Worm (Caenorhabditis elegans) whole organism, mixed stage, embryonic: ENCODE data around the gene crn-5.

Experiments
- M03D4.4 ChIP-seq: sonication (generic microtip); optimal IDR thresholded peaks from 2 replicates; lab custom pipeline; 2017; ENCODE audit warnings: mild to moderate bottlenecking, missing genetic modification characterization, missing compliant biosample characterization
- bed-3 ChIP-seq: fragments of 200-800 bp; sonication (Bioruptor generic); optimal IDR thresholded peaks from 3 replicates; lab custom pipeline; 2018; ENCODE audit warnings: mild to moderate bottlenecking, missing genetic modification characterization, moderate library complexity, missing compliant biosample characterization
- blmp-1 ChIP-seq: fragments of 150-350 bp; optimal IDR thresholded peaks from 2 replicates; lab custom pipeline; 2014; ENCODE audit warnings: missing biosample characterization, missing genetic modification characterization
- ceh-39 ChIP-seq: fragments of 150-350 bp; optimal IDR thresholded peaks from 2 replicates; lab custom pipeline; 2014; ENCODE audit warnings: missing biosample characterization, missing genetic modification characterization
- ceh-43 ChIP-seq: fragments of 200-800 bp; sonication (Bioruptor generic); optimal IDR thresholded peaks from 2 replicates; lab custom pipeline; 2018; ENCODE audit warnings: mild to moderate bottlenecking, missing genetic modification characterization, moderate library complexity, missing compliant biosample characterization
- ceh-83 ChIP-seq: fragments of 200-800 bp; sonication (Bioruptor generic); optimal IDR thresholded peaks from 2 replicates; lab custom pipeline; 2018; ENCODE audit warnings: mild to moderate bottlenecking, missing genetic modification characterization, missing compliant biosample characterization
- ces-1 ChIP-seq: fragments of 150-350 bp; optimal IDR thresholded peaks from 2 replicates; lab custom pipeline; 2014; ENCODE audit warnings: missing biosample characterization, missing genetic modification reagents, missing genetic modification characterization
- cnd-1 ChIP-seq: fragments of 200-800 bp; sonication (Bioruptor generic); optimal IDR thresholded peaks from 2 replicates; lab custom pipeline; 2018; ENCODE audit warnings: mild to moderate bottlenecking, missing genetic modification characterization, missing compliant biosample characterization
- drap-1 ChIP-seq: fragments of 200-800 bp; sonication (Bioruptor generic); optimal IDR thresholded peaks from 3 replicates; lab custom pipeline; 2018; ENCODE audit warnings: mild to moderate bottlenecking, missing genetic modification characterization, missing compliant biosample characterization
- elt-1 ChIP-seq: sonication (generic microtip); optimal IDR thresholded peaks from 2 replicates; lab custom pipeline; 2017; ENCODE audit warnings: missing genetic modification characterization, mild to moderate bottlenecking, missing compliant biosample characterization, antibody characterized with exemption, moderate library complexity, borderline replicate concordance; ENCODE audit not compliant: insufficient read depth
- elt-3 ChIP-seq: fragments of 150-350 bp; optimal IDR thresholded peaks from 2 replicates; lab custom pipeline; 2014; ENCODE audit warnings: missing biosample characterization, missing genetic modification characterization
- flh-1 ChIP-seq: fragments of 200-800 bp; sonication (Bioruptor generic); optimal IDR thresholded peaks from 2 replicates; lab custom pipeline; 2018; ENCODE audit warnings: mild to moderate bottlenecking, missing genetic modification characterization, moderate library complexity, missing compliant biosample characterization
- ham-2 ChIP-seq: fragments of 200-800 bp; sonication (Bioruptor generic); optimal IDR thresholded peaks from 2 replicates; lab custom pipeline; 2018; ENCODE audit warnings: mild to moderate bottlenecking, missing genetic modification characterization, missing compliant biosample characterization
- hlh-1 ChIP-seq: fragments of 150-350 bp; optimal IDR thresholded peaks from 2 replicates; lab custom pipeline; 2014; ENCODE audit warnings: missing biosample characterization, missing genetic modification reagents, missing genetic modification characterization
- lin-13 ChIP-seq: fragments of 150-350 bp; optimal IDR thresholded peaks from 2 replicates; lab custom pipeline; 2014; ENCODE audit warnings: missing biosample characterization, missing genetic modification characterization
- lin-32 ChIP-seq: fragments of 200-800 bp; sonication (Bioruptor generic); optimal IDR thresholded peaks from 2 replicates; lab custom pipeline; 2018; ENCODE audit warnings: mild to moderate bottlenecking, missing genetic modification characterization, missing compliant biosample characterization
- lsy-2 ChIP-seq: fragments of 150-350 bp; optimal IDR thresholded peaks from 2 replicates; lab custom pipeline; 2014; ENCODE audit warnings: missing biosample characterization, missing genetic modification characterization
- mab-5 ChIP-seq: fragments of 150-350 bp; optimal IDR thresholded peaks from 2 replicates; lab custom pipeline; 2014; ENCODE audit warnings: missing biosample characterization, missing genetic modification characterization
- mep-1 ChIP-seq: fragments of 150-350 bp; optimal IDR thresholded peaks from 2 replicates; lab custom pipeline; 2017; ENCODE audit warnings: missing biosample characterization, missing genetic modification reagents, missing genetic modification characterization, inconsistent platforms
- mls-2 ChIP-seq: sonication (generic microtip); optimal IDR thresholded peaks from 2 replicates; lab custom pipeline; 2016; ENCODE audit warnings: mild to moderate bottlenecking, missing genetic modification characterization, moderate library complexity, missing compliant biosample characterization
- nhr-12 ChIP-seq: fragments of 150-350 bp; optimal IDR thresholded peaks from 2 replicates; lab custom pipeline; 2014; ENCODE audit warnings: missing biosample characterization, missing genetic modification characterization
- nhr-2 ChIP-seq: fragments of 150-350 bp; optimal IDR thresholded peaks from 2 replicates; lab custom pipeline; 2014; ENCODE audit warnings: missing biosample characterization, missing genetic modification characterization
- nhr-237 ChIP-seq: fragments of 150-350 bp; optimal IDR thresholded peaks from 2 replicates; lab custom pipeline; 2014; ENCODE audit warnings: missing biosample characterization, missing genetic modification characterization
- nhr-28 ChIP-seq: fragments of 150-350 bp; optimal IDR thresholded peaks from 2 replicates; lab custom pipeline; 2014; ENCODE audit warnings: missing biosample characterization, missing genetic modification characterization
- nhr-76 ChIP-seq: sonication (generic microtip); optimal IDR thresholded peaks from 2 replicates; lab custom pipeline; 2017; ENCODE audit warnings: missing biosample characterization, missing genetic modification characterization
- pha-4 ChIP-seq: fragments of 150-350 bp; optimal IDR thresholded peaks from 2 replicates; lab custom pipeline; 2018; ENCODE audit warnings: missing biosample characterization, missing genetic modification reagents, missing genetic modification characterization
- sem-2 ChIP-seq: fragments of 200-800 bp; sonication (Bioruptor generic); optimal IDR thresholded peaks from 2 replicates; lab custom pipeline; 2018; ENCODE audit warnings: mild to moderate bottlenecking, missing genetic modification characterization, missing compliant biosample characterization
- snpc-4 ChIP-seq: fragments of 150-350 bp; optimal IDR thresholded peaks from 2 replicates; lab custom pipeline; 2014; ENCODE audit warnings: missing biosample characterization, missing genetic modification characterization
- sptf-1 ChIP-seq: sonication (generic microtip); optimal IDR thresholded peaks from 2 replicates; lab custom pipeline; 2017; ENCODE audit warnings: mild to moderate bottlenecking, missing genetic modification characterization, moderate library complexity, missing compliant biosample characterization
- tbx-8 ChIP-seq: fragments of 200-800 bp; sonication (Bioruptor generic); optimal IDR thresholded peaks from 2 replicates; lab custom pipeline; 2018; ENCODE audit warnings: mild to moderate bottlenecking, missing genetic modification characterization, moderate library complexity, missing compliant biosample characterization
- unc-120 ChIP-seq: sonication (generic microtip); optimal IDR thresholded peaks from 2 replicates; lab custom pipeline; 2017; ENCODE audit warnings: missing genetic modification characterization, missing compliant biosample characterization; ENCODE audit not compliant: poor library complexity, severe bottlenecking
- unc-39 ChIP-seq: fragments of 150-350 bp; optimal IDR thresholded peaks from 2 replicates; lab custom pipeline; 2014; ENCODE audit warnings: missing biosample characterization, missing genetic modification characterization
- unc-62 ChIP-seq: fragments of 150-350 bp; optimal IDR thresholded peaks from 2 replicates; lab custom pipeline; 2014; ENCODE audit warnings: missing biosample characterization, missing genetic modification reagents, missing genetic modification characterization
- zip-8 ChIP-seq: fragments of 150-350 bp; optimal IDR thresholded peaks from 2 replicates; lab custom pipeline; 2014; ENCODE audit warnings: missing biosample characterization, missing genetic modification characterization
- ztf-11 ChIP-seq: fragments of 150-350 bp; optimal IDR thresholded peaks from 2 replicates; lab custom pipeline; 2014; ENCODE audit warnings: missing biosample characterization, missing genetic modification characterization

The crn-5 gene

DNA sequence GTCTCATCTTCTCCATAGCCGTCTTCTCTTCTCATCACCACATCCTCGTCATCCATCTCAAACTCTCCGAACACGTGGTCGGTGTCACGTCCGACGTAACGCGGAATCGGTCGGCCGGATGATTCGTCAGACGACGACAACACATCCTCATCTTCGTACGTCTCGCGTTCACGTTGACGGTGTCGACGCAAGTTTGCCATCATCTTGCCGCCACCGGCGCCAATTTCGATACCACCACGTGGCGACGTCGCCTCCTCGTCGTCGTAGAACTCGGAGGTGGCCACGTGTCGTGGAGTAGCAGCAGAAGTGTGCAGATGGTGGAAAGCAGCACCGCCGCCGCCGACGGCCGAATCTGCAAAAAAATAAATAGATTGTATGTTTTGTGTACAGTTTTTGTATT lies 45.2 kb upstream of the crn-5 start:
- TF ChIP-seq cnd-1 (no peak), sem-2 (GFP tag; lab: Kevin White, UChicago) (no peak), unc-120 (no peak)

DNA sequence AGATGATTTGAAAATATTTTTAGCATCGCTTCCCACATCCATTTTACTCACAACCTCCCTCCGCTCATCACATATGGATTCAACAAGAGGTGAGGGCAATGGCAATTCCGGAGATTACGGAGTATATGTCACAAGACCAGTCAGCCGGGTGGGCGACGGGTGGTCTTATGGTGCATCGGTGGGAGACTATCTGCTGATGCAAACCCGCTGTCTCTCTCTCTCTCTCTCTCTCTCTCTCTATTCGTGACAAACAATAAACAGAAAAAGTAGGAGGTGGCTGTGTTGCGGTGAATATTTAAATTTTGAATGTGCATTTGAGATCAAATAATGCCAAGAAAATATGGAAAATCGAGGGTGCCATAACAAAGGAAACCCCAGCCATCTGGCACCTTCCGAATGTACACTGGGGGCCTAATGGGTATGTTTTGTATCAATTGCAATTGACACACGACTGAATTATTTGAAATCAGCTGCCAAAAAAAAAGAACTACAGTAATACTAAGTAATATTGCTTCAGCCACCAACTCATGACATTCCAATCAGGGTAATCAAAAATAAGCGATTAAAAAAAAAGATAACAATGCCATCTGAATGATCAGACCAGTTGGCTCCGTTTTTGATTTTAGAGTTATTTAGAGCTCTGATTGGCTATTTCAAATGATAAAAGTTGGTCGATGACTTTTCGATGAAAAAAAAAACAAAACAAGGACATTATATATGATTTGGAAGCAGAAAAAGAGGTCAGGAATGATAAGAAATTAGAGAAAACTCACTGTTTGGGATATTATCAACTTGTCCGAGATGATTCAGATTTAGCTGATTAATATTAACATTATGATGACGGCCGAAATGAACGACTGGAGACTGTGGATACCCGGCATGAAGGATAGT lies 44.5 kb upstream of the crn-5 start:
- TF ChIP-seq sptf-1 (tag; lab: Kevin White, UChicago), result peak; percentile 11
- TF ChIP-seq M03D4.4 (tag; lab: Kevin White, UChicago), result peak; percentile 5
- no peak for TF ChIP-seq lin-32
- TF ChIP-seq nhr-237 (tag; lab: Kevin White, UChicago), result no peak
- peak; percentile 56 for TF ChIP-seq cnd-1

DNA sequence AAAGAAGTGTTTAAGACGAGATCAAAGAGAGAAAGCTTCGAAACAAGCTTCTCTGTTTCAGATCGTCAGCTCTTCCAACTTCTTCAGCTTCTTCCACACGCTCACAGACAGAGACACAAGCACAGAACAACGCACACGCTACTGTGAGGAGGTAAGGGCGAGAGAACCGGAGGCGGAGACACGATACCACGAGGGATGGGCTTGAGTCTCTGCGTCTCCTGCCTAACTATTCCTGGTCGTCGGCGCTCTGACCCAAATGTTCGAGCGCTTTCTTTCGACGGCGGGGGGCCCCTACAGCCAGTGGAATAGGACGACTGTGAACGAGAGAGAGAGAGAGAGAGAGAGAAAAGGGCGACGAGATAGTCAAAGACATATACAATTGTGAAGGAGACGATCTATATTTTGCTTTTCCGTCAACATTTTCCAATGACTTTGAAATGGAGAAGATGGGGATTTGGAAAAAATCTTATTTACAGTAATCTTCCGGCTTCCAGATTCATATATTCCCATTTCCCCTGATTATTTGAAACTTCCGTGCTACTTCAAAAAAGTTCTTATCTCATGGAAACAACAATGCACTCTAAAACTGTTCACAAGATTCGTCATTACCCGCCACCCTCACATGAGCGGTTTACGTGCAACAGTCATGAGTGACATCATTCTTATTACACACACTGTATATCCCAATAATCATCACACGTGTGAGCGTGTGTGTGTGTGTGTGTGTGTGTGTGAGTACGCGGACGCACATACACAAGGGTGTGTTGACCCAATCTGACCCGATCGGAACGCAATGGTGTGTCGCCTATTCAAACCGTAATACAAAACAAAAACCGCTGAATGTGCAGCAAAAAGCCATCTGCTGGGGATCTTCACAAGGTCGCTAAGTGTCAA lies 43.5 kb upstream of the crn-5 start:
- peak; percentile 85 for TF ChIP-seq pha-4
- TF ChIP-seq blmp-1, result no peak
- TF ChIP-seq zip-8 (tag; lab: Kevin White, UChicago), result no peak
- peak; percentile 68 for TF ChIP-seq sptf-1 (tag; lab: Kevin White, UChicago)
- TF ChIP-seq ces-1, result peak; percentile 70
- TF ChIP-seq elt-1 (tag; lab: Kevin White, UChicago), result no peak
- peak; percentile 68 for TF ChIP-seq ztf-11 (tag; lab: Kevin White, UChicago)
- TF ChIP-seq mls-2 (tag; lab: Kevin White, UChicago), result peak; percentile 28
- peak; percentile 71 for TF ChIP-seq unc-120
- peak; percentile 22 for TF ChIP-seq flh-1 (GFP tag; lab: Kevin White, UChicago)
- no peak for TF ChIP-seq tbx-8 (GFP tag; lab: Kevin White, UChicago)
- no peak for TF ChIP-seq M03D4.4 (tag; lab: Kevin White, UChicago)
- peak; percentile 10 for TF ChIP-seq ceh-39 (tag; lab: Kevin White, UChicago)
- no peak for TF ChIP-seq bed-3 (GFP tag; lab: Kevin White, UChicago)
- TF ChIP-seq elt-3 (tag; lab: Kevin White, UChicago), result no peak
- peak; percentile 55 for TF ChIP-seq nhr-237 (tag; lab: Kevin White, UChicago)
- TF ChIP-seq nhr-2 (tag; lab: Kevin White, UChicago), result peak; percentile 99
- no peak for TF ChIP-seq hlh-1 (tag; lab: Kevin White, UChicago)
- TF ChIP-seq unc-62 (GFP tag; lab: Kevin White, UChicago), result peak; percentile 65
- TF ChIP-seq lin-32, result peak; percentile 32
- TF ChIP-seq unc-39 (tag; lab: Kevin White, UChicago), result no peak
- no peak for TF ChIP-seq sem-2 (GFP tag; lab: Kevin White, UChicago)
- TF ChIP-seq mep-1 (tag; lab: Kevin White, UChicago), result peak; percentile 57
- no peak for TF ChIP-seq nhr-76 (tag; lab: Kevin White, UChicago)
- TF ChIP-seq ceh-43 (GFP tag; lab: Kevin White, UChicago), result no peak
- TF ChIP-seq cnd-1, result peak; percentile 63
- peak; percentile 11 for TF ChIP-seq drap-1 (GFP tag; lab: Kevin White, UChicago)
- TF ChIP-seq lsy-2 (tag; lab: Kevin White, UChicago), result peak; percentile 30
- no peak for TF ChIP-seq snpc-4 (tag; lab: Kevin White, UChicago)
- no peak for TF ChIP-seq nhr-28 (tag; lab: Kevin White, UChicago)
- peak; percentile 67 for TF ChIP-seq lin-13 (tag; lab: Kevin White, UChicago)
- peak; percentile 74 for TF ChIP-seq ham-2 (GFP tag; lab: Kevin White, UChicago)
- no peak for TF ChIP-seq mab-5 (tag; lab: Kevin White, UChicago)
- peak; percentile 42 for TF ChIP-seq nhr-12 (tag; lab: Kevin White, UChicago)
- no peak for TF ChIP-seq ceh-83
